Fruit fly (Drosophila melanogaster): ENCODE data around the gene N.

N gene

DNA sequence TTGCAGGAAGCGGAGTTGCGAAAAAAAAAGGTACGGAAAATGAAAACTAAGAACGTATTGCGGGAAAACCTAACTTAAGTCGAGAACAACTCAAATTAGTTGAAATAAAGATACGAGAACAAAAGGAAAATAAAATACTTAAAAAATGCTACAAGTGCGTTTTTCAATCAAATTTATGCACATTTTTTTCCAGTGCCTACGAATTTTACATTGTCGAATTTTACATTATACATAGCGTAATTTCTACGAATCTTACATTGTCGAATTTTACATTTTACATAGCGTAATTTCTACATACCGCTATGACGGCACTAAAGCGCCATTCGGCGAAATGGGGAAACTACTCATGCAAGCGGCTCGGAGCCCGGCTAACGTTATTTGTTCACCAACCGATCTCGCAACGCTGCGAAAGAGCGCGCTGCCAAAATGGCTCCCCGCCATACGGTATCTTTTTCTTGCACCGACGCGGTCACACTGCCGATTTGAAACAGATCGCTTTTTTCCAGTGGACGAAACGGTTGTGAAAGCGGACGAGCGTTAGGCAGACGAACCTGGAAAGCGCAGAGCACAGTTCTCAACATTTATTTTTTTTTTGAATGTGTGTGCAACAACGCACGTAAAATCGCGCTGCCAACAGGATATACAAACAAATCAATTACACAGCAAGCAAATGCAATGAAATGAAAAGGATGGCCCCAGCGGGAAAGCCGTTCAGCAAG, at the start of gene N:
N (plus strand) TSS at position 488 of the 719 bp plus-strand sequence.
- peak; percentile 5 for TF ChIP-seq CG17801 (GFP tag; optimal IDR thresholded peaks at IDR 0.05; ENCODE audit: partially characterized antibody)

dm6 chrX:3085839-3086238, 48.8 kb upstream of the N start:
- TF ChIP-seq CG17801 (GFP tag; optimal IDR thresholded peaks at IDR 0.05; ENCODE audit: partially characterized antibody) = no peak

dm6 chrX:3087114-3087513, 47.6 kb upstream of the N start:
- TF ChIP-seq CG17801 (GFP tag; optimal IDR thresholded peaks at IDR 0.05; ENCODE audit: partially characterized antibody) = no peak

- TF ChIP-seq CG17801 (GFP tag; optimal IDR thresholded peaks at IDR 0.05; ENCODE audit: partially characterized antibody) = no peak
Measured at dm6 chrX:3090930-3091329, 43.7 kb upstream of the N start.

DNA sequence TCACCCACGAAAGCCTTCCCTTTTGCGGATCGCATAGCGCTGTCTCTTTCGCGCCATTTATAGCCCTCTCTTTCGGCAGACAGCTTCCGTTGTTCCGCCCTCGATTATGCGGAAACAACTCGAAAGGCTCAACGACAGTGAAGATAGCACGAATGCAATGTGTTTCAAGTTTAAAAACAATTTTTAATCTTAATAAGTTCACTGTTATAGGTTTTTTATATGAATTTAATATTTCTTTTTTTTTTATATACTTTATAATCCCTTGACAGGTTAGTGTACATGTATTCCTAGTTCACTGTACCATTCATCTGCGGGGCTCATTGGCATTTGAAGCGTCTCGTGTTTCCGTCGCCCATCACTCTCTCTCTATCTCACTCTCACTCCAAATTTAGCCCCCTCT, 38.3 kb upstream of the N start:
- no peak for TF ChIP-seq CG17801 (GFP tag; optimal IDR thresholded peaks at IDR 0.05; ENCODE audit: partially characterized antibody)

DNA sequence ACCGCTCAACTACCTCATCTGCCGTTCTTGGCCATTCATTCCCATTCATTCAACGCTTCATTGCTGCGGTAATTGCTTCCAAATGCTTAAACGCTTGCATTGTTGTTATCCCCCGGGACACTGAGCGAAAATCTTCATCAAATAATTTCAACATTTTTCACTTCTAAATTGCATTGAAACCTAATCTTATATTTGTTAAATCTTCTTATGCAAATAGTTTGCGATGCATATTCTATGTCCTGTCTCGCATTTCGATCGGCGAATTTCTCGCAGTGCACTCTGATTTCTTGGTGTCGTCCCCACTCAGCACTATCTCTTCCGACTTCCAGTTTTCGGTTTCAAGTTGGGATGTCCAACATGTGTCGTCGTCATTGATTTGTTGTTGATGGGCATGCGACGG, 37.7 kb upstream of the N start:
- TF ChIP-seq CG17801 (GFP tag; optimal IDR thresholded peaks at IDR 0.05; ENCODE audit: partially characterized antibody) = no peak

- no peak for TF ChIP-seq CG17801 (GFP tag; optimal IDR thresholded peaks at IDR 0.05; ENCODE audit: partially characterized antibody)
Measured at dm6 chrX:3099161-3099912, 35.3 kb upstream of the N start.

DNA sequence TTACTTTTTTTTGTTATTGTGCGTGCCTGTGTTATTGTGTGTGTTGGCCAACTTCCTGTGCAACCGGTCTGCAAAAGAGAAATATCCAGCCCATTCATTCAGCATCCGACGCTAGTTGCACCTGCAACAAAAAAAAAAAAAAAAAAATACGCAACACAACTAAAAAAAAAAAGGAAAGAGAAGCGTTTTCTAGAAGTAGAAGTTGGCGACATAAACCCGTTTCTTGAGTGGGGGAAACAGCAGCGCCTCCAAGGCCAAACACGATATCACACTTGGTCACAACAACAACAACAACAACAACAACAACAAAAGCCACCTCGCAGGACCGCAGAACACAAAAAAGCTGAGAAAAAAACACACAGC, 34.8 kb upstream of the N start:
- no peak for TF ChIP-seq CG17801 (GFP tag; optimal IDR thresholded peaks at IDR 0.05; ENCODE audit: partially characterized antibody)

DNA sequence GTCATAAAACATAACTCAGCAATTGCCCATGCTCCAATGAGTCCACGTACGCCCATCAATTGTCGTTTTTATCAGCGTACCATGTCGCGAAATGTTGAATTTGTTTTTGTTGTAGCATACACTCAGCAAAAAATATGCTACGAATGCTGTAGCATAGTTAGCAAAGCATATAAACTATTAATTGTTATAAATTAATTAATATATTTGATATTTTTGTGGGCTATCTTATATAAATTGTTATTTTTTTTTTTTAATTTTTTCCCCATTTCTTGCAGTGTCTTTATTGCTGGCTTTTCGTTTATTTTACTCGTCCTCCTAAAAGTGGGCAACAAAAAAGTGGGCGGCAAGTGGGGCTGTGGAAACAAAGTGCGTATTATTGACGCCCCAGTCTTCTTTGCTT, 25.8 kb upstream of the N start:
- no peak for TF ChIP-seq CG17801 (GFP tag; optimal IDR thresholded peaks at IDR 0.05; ENCODE audit: partially characterized antibody)

- TF ChIP-seq CG17801 (GFP tag; optimal IDR thresholded peaks at IDR 0.05; ENCODE audit: partially characterized antibody) = no peak
Measured at dm6 chrX:3123626-3124025, 11.0 kb upstream of the N start.

DNA sequence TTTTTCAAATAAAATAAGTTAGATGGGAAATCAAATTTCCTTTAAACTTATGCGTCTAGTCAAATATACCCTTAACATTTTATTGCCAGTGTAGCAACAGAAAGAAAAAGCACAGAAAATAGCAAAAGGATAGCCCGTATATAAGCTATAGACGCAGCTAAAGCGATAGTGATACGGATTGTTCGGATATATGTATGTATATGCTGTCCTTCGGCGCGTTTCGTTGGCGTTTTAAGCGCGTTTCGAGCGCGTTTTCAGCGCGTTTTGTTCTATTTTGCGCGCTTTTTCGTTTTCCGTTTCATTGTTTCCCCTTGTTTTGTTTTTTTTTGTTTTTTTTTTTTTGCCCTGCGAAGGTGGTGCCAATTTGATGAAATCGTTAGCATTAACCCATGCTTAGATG, 7.1 kb upstream of the N start:
- TF ChIP-seq CG17801 (GFP tag; optimal IDR thresholded peaks at IDR 0.05; ENCODE audit: partially characterized antibody) = no peak

- no peak for TF ChIP-seq CG17801 (GFP tag; optimal IDR thresholded peaks at IDR 0.05; ENCODE audit: partially characterized antibody)
Measured at dm6 chrX:3131978-3132377, 2.7 kb upstream of the N start.

DNA sequence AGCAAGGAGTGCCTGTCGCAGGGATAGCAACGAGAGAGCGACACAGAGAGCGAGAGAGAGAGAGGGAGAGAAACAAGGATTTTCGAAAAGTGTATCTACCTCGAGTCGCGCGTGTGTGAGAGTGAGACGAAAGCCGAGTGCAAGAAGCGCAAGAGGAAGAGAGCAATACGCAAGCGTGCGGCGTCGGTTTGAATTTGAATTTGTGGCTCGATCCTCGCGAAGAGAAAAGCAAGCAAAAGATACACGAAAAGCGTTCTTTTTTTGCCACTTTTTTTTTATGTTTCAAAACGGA, 378 bp downstream of the N start:
- TF ChIP-seq CG17801 (GFP tag; optimal IDR thresholded peaks at IDR 0.05; ENCODE audit: partially characterized antibody) = no peak

- TF ChIP-seq CG17801 (GFP tag; optimal IDR thresholded peaks at IDR 0.05; ENCODE audit: partially characterized antibody) = no peak
Measured at dm6 chrX:3135620-3136019, 950 bp downstream of the N start.

DNA sequence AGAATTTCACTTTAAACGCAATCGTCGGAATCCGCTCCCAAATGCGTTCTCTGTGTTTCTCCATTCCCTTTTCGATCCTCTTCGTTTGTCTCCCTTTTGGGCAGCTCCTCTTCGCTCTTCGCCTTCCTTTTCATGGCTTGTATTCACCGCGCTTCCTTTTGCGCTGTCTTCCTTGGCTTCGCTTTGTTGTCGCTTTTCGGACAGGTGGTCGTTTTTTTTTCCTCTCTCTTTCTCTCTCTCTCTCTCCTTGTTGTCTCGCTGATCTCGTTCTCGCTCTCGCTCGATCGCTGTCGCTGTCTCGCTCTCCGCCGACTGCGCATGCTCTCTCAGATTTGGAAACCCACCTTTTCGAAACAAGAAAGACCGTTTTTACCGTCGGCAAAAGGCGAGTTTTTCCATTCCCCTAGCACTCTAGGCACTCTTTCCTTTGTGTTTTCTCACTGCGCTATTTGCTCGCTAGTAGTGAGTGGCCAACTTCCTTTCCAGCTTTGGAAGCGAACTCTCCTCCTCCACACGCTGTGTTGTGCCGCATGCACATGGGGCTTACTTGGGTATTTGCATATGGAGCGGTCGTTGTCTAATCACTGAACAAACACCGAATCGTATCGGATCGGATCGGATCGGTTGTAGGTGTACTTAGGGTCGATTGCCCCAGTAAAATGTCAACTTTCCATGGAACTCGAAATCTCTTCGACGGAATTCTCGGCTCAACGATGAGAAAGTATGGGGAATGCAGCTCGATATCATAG, 1.8 kb downstream of the N start:
- TF ChIP-seq CG17801 (GFP tag; optimal IDR thresholded peaks at IDR 0.05; ENCODE audit: partially characterized antibody) = no peak

DNA sequence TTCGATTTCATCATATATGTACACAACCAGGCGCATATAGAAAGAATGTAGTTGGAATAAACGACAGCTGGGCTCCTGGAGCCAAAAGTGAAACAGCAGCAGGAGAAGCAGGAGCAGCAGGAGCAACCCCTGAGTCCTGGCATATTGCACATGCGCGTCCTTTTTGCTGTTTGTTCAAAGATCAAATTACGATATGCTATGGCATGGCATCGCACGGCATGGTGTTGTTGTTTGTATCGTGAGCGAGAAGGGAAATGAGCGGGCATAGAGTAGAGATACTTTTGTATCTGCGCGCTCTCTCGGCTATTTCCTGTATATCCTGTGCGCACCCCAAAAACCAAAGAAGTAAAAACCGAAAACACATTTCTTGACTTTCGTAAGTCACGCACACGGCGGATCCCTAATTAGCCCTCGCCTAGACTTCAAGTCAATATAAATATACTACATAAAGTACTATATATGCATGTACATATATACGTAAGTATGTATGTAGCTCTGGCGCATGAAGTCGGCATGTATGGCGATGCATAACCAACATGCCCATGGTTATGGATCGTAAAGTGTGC, 3.3 kb downstream of the N start:
- TF ChIP-seq CG17801 (GFP tag; optimal IDR thresholded peaks at IDR 0.05; ENCODE audit: partially characterized antibody) = no peak

Data from ovary, adult (tissue).